Worm (Caenorhabditis elegans): Measurements from ENCODE around the gene ssp-32.
A peak's percentile ranks its signal among the peaks of the same experiment; 100 is the strongest.

Gene ssp-32

ce11 chrIV:9875646-9876045, 19.5 kb upstream of the ssp-32 start (continued):
- TF ChIP-seq spr-3 (GFP tag; optimal IDR thresholded peaks at IDR 0.05) (no peak), hmg-1.1 (GFP tag; IDR thresholded peaks at IDR 0.05) (no peak), lsy-2 (tag; optimal IDR thresholded peaks at IDR 0.05) (peak in 1 of 2 experiments; percentile 60), spr-1 (tag; optimal IDR thresholded peaks at IDR 0.05) (no peak), daf-12 (tag; optimal IDR thresholded peaks at IDR 0.05) (no peak), unc-39 (tag; optimal IDR thresholded peaks at IDR 0.05) (no peak), dve-1 (tag; optimal IDR thresholded peaks at IDR 0.05; ENCODE audit: insufficient read depth) (peak; percentile 74), F26F4.8 (GFP tag; conservative IDR thresholded peaks at IDR 0.05) (no peak), vab-7 (GFP tag; IDR thresholded peaks at IDR 0.05) (no peak), zfp-2 (tag; optimal IDR thresholded peaks at IDR 0.05) (no peak), tag-97 (GFP tag; IDR thresholded peaks at IDR 0.05) (no peak), tra-1 (GFP tag; IDR thresholded peaks at IDR 0.05) (no peak), pqm-1 (tag; optimal IDR thresholded peaks at IDR 0.05) (peak; percentile 11), madf-5 (GFP tag; IDR thresholded peaks at IDR 0.05) (no peak), mep-1 (tag; optimal IDR thresholded peaks at IDR 0.05) (peak; percentile 50), snpc-1.2 (GFP tag; IDR thresholded peaks at IDR 0.05) (no peak), F49E8.2 (tag; optimal IDR thresholded peaks at IDR 0.05; ENCODE audit: borderline replicate concordance) (no peak), nhr-102 (tag; optimal IDR thresholded peaks at IDR 0.05) (no peak), ceh-82 (tag; optimal IDR thresholded peaks at IDR 0.05) (no peak), ceh-62 (tag; optimal IDR thresholded peaks at IDR 0.05) (no peak), mxl-2 (GFP tag; conservative IDR thresholded peaks at IDR 0.05) (no peak), duxl-1 (tag; optimal IDR thresholded peaks at IDR 0.05; ENCODE audit: poor library complexity) (no peak), zip-11 (GFP tag; IDR thresholded peaks at IDR 0.05) (no peak), ctbp-1 (GFP tag; IDR thresholded peaks at IDR 0.05) (no peak), cey-2 (tag; optimal IDR thresholded peaks at IDR 0.05; ENCODE audit: borderline replicate concordance, insufficient read depth) (peak; percentile 44), dpl-1 (GFP tag; optimal IDR thresholded peaks at IDR 0.05) (peak; percentile 14), unc-130 (GFP tag; optimal IDR thresholded peaks at IDR 0.05) (no peak), daf-16 (GFP tag; optimal IDR thresholded peaks at IDR 0.05) (no peak), daf-16 (tag; optimal IDR thresholded peaks at IDR 0.05) (peak; percentile 88), nhr-77 (tag; optimal IDR thresholded peaks at IDR 0.05) (no peak), nhr-41 (GFP tag; IDR thresholded peaks at IDR 0.05) (no peak), zag-1 (tag; optimal IDR thresholded peaks at IDR 0.05) (no peak), ztf-11 (tag; optimal IDR thresholded peaks at IDR 0.05) (no peak), snpc-4 (tag; optimal IDR thresholded peaks at IDR 0.05) (no peak), ceh-20 (GFP tag; IDR thresholded peaks at IDR 0.05) (no peak), nhr-25 (tag; optimal IDR thresholded peaks at IDR 0.05; ENCODE audit: borderline replicate concordance, insufficient read depth) (no peak), skn-1 (tag; optimal IDR thresholded peaks at IDR 0.05) (no peak), Y48G9A.11 (GFP tag; IDR thresholded peaks at IDR 0.05) (no peak), mdl-1 (tag; optimal IDR thresholded peaks at IDR 0.05) (peak in 1 of 2 experiments; percentile 81), hif-1 (tag; optimal IDR thresholded peaks at IDR 0.05) (no peak), Y75B8A.6 (GFP tag; IDR thresholded peaks at IDR 0.05) (no peak), dmd-9 (GFP tag; IDR thresholded peaks at IDR 0.05) (no peak), hlh-30 (tag; optimal IDR thresholded peaks at IDR 0.05; ENCODE audit: insufficient read depth) (peak; percentile 76), gei-8 (GFP tag; optimal IDR thresholded peaks at IDR 0.05) (no peak), ZK546.5 (tag; optimal IDR thresholded peaks at IDR 0.05) (no peak), attf-4 (tag; optimal IDR thresholded peaks at IDR 0.05) (no peak), F10B5.3 (tag; optimal IDR thresholded peaks at IDR 0.05) (no peak), unc-62 (GFP tag; optimal IDR thresholded peaks at IDR 0.05 in 1 of 2) (peak in 1 of 2 experiments; percentile 43), unc-62 (tag; optimal IDR thresholded peaks at IDR 0.05) (no peak), zip-2 (tag; optimal IDR thresholded peaks at IDR 0.05) (no peak), nhr-76 (tag; optimal IDR thresholded peaks at IDR 0.05) (no peak), F44E2.7 (GFP tag; IDR thresholded peaks at IDR 0.05) (no peak)
